Worm (Caenorhabditis elegans): ENCODE results near the gene pxd-1.

- TF ChIP-seq nhr-2 (tag; optimal IDR thresholded peaks at IDR 0.05) (no peak), nhr-237 (tag; optimal IDR thresholded peaks at IDR 0.05) (no peak), drap-1 (GFP tag; optimal IDR thresholded peaks at IDR 0.05) (no peak), lin-32 (GFP tag; optimal IDR thresholded peaks at IDR 0.05) (no peak), unc-62 (GFP tag; optimal IDR thresholded peaks at IDR 0.05) (no peak), ceh-83 (GFP tag; optimal IDR thresholded peaks at IDR 0.05) (no peak), nhr-12 (tag; optimal IDR thresholded peaks at IDR 0.05) (no peak)
Observed at ce11 chrIII:4036740-4037139, 30.8 kb downstream of the pxd-1 start, which contains the start of gene hum-5.
